Fruit fly (Drosophila melanogaster): Measurements from ENCODE around the gene CG9555.

Gene CG9555

DNA sequence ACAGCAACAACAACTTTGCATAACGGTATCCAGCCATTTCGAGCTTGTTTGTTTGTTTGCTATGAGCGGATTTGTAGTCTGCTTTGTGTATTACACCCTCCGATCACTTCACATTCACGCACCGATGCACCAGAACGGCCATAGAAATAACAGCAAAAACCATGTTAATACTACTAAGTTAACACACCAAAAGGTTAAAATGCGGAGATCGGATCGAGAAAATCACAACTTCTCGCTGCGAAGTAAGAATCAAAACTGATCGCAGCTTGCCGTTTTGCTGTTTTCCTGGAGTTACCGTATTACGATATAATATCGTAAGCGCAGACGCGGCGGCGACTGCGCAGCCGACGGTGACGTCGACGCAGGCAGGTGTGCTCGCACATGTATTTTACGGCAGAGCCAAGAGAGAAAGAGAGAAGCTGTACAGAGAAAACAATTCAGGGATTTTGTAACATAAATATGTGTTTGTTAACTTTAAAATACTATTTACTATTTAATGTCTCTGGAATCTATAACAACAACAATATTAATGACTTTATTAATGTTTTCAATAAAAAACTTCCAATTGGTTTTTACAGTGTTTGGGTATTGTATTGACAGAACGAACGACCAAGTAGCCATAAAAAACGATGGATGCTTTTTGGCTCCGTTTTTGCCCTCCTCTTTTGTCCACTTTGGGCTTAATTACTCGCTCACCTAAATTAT lies 6.8 kb upstream of the CG9555 start, which contains the start of gene CG13101 (continued):
- peak; percentile 76 for TF ChIP-seq Mio (GFP tag; optimal IDR thresholded peaks at IDR 0.05)
- TF ChIP-seq HLH106 (tag; optimal IDR thresholded peaks at IDR 0.05): peak; percentile 98
- TF ChIP-seq GATAd (GFP tag; optimal IDR thresholded peaks at IDR 0.05): peak; percentile 72
- peak; percentile 92 for TF ChIP-seq CG9705 (GFP tag; optimal IDR thresholded peaks at IDR 0.05)
- TF ChIP-seq dsf (GFP tag; optimal IDR thresholded peaks at IDR 0.05; ENCODE audit: borderline replicate concordance): peak; percentile 86

dm6 chr2L:8987251-8987937 lies 4.1 kb upstream of the CG9555 start:
- TF ChIP-seq ey (GFP tag; optimal IDR thresholded peaks at IDR 0.05) (no peak), psq (GFP tag; optimal IDR thresholded peaks at IDR 0.05) (no peak)

dm6 chr2L:8989037-8989591 lies 2.4 kb upstream of the CG9555 start, which contains the start of gene rost:
TSS of gene rost (minus strand) at chr2L:8989539.
- TF ChIP-seq br (GFP tag; optimal IDR thresholded peaks at IDR 0.05) (no peak), h (GFP tag; optimal IDR thresholded peaks at IDR 0.05) (peak; percentile 63), Abd-B (GFP tag; optimal IDR thresholded peaks at IDR 0.05) (no peak), Hr83 (GFP tag; optimal IDR thresholded peaks at IDR 0.05; ENCODE audit: poor library complexity, severe bottlenecking) (no peak), GATAd (GFP tag; optimal IDR thresholded peaks at IDR 0.05) (no peak), CG32264 (GFP tag; optimal IDR thresholded peaks at IDR 0.05) (no peak), brk (GFP tag; optimal IDR thresholded peaks at IDR 0.05) (no peak), ey (GFP tag; optimal IDR thresholded peaks at IDR 0.05) (no peak), Hr78 (GFP tag; optimal IDR thresholded peaks at IDR 0.05) (no peak), dmrt93B (GFP tag; optimal IDR thresholded peaks at IDR 0.05) (no peak), sv (GFP tag; optimal IDR thresholded peaks at IDR 0.05) (no peak), dsf (GFP tag; optimal IDR thresholded peaks at IDR 0.05; ENCODE audit: borderline replicate concordance) (no peak), Vsx2 (GFP tag; optimal IDR thresholded peaks at IDR 0.05; ENCODE audit: partially characterized antibody) (peak; percentile 25), Sp1 (GFP tag; optimal IDR thresholded peaks at IDR 0.05) (peak; percentile 32), Dfd (GFP tag; optimal IDR thresholded peaks at IDR 0.05) (no peak), tai (GFP tag; optimal IDR thresholded peaks at IDR 0.05) (no peak), sage (GFP tag; optimal IDR thresholded peaks at IDR 0.05) (no peak), pan (optimal IDR thresholded peaks at IDR 0.05) (no peak), HLH106 (tag; optimal IDR thresholded peaks at IDR 0.05) (peak; percentile 1), N (GFP tag; optimal IDR thresholded peaks at IDR 0.05) (no peak), CrebA (GFP tag; optimal IDR thresholded peaks at IDR 0.05; ENCODE audit: borderline replicate concordance) (peak; percentile 56), Rel (GFP tag; optimal IDR thresholded peaks at IDR 0.05) (no peak), Rel (tag; optimal IDR thresholded peaks at IDR 0.05) (peak; percentile 88), CG9705 (GFP tag; optimal IDR thresholded peaks at IDR 0.05) (no peak), Dif (GFP tag; optimal IDR thresholded peaks at IDR 0.05; ENCODE audit: partially characterized antibody) (peak; percentile 67), Hnf4 (GFP tag; optimal IDR thresholded peaks at IDR 0.05) (peak; percentile 44), jim (GFP tag; optimal IDR thresholded peaks at IDR 0.05) (peak; percentile 55), rgr (GFP tag; optimal IDR thresholded peaks at IDR 0.05) (peak; percentile 8), woc (GFP tag; optimal IDR thresholded peaks at IDR 0.05) (no peak), dl (GFP tag; optimal IDR thresholded peaks at IDR 0.05; ENCODE audit: insufficient read depth in 1 of 2, partially characterized antibody in 2 of 2) (peak in 1 of 2 experiments; percentile 68), Jra (GFP tag; optimal IDR thresholded peaks at IDR 0.05) (no peak), lola (GFP tag; optimal IDR thresholded peaks at IDR 0.05) (no peak), fru (GFP tag; optimal IDR thresholded peaks at IDR 0.05) (peak; percentile 26)
